Fruit fly (Drosophila melanogaster) S2 (cell line): ENCODE measurements around the gene DopEcR.

ENCODE experiments used
- CG8478 ChIP-seq: fragments of >200 bp; optimal IDR thresholded peaks from 2 replicates; lab custom pipeline; 2018
- CTCF ChIP-seq, 2 experiments: fragments of >200 bp; optimal IDR thresholded peaks; 2 replicates each; lab custom pipeline; 2018

DopEcR gene

DNA sequence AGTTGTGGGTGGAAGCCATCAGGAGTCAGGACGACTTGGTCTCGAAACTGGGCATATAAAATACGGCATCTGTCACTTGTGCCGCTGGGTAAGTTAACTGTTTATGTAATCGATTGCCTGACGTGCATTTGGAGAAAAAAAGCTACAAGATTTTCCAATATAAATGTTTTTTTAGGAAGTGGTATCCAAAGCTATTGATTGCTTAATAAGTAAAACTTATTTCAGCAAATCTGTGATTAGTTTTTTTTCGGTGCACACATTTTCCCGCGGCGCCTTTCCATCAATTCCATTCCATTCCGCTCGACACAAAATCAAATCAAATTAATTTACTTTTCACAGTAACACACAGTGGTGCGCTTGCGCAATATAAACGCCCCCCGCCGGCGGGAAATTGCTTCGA is 40.7 kb downstream of the DopEcR start:
- no peak for TF ChIP-seq CTCF (optimal IDR thresholded peaks at IDR 0.05; lab: Kevin White, UChicago)
- no peak for TF ChIP-seq CG8478 (lab: Kevin White, UChicago)

dm6 chr3L:4336588-4336987 is 43.6 kb downstream of the DopEcR start:
- TF ChIP-seq CG8478 (lab: Kevin White, UChicago) (no peak), CTCF (optimal IDR thresholded peaks at IDR 0.05; lab: Kevin White, UChicago) (no peak)

DNA sequence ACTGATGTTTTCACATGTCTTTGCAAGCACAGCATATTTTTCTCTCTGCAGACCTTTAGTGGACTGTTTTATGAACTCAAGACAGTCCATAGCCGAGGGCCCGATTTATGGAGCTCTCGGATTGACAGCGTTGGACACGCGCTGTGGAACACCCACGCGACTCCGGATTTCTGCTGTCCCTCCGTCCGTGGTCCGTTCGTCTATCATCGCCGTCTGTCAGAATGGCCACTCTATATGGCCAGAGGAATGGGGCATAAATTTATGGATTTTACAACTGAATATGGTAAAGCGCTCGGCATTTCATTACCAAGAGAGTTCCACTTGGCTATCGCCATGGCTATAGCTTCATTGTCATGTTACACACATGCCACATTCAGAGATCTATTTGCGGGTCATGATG is 52.1 kb downstream of the DopEcR start:
- TF ChIP-seq CTCF (optimal IDR thresholded peaks at IDR 0.05; lab: Kevin White, UChicago) (no peak), CG8478 (lab: Kevin White, UChicago) (no peak)

- TF ChIP-seq CG8478 (lab: Kevin White, UChicago) (no peak), CTCF (optimal IDR thresholded peaks at IDR 0.05; lab: Kevin White, UChicago) (no peak)
These were observed 58.1 kb downstream of the DopEcR start, which contains the start of gene CG15014 for dm6 chr3L:4322032-4322617. Gene CG15014, minus strand, starts transcription at chr3L:4322259.

- TF ChIP-seq CG8478 (lab: Kevin White, UChicago) (no peak), CTCF (optimal IDR thresholded peaks at IDR 0.05; lab: Kevin White, UChicago) (no peak)
These were observed 61.3 kb downstream of the DopEcR start, which contains the start of gene PMP34 for dm6 chr3L:4318677-4319580. Gene PMP34, plus strand, starts transcription at chr3L:4318755.
